Fruit fly (Drosophila melanogaster) Kc167 (cell line): ENCODE data around the gene CG10469.

Experiments used
- Myc ChIP-seq: fragments of >200 bp; optimal IDR thresholded peaks from 2 replicates; lab custom pipeline; 2017; ENCODE audit warnings: missing external identifiers
- Sin3A ChIP-seq: fragments of >200 bp; optimal IDR thresholded peaks from 2 replicates; lab custom pipeline; 2018; ENCODE audit warnings: missing external identifiers
- h ChIP-seq: fragments of >200 bp; optimal IDR thresholded peaks from 3 replicates; lab custom pipeline; 2018; ENCODE audit warnings: missing external identifiers
- insv ChIP-seq: fragments of >200 bp; optimal IDR thresholded peaks from 3 replicates; lab custom pipeline; 2018; ENCODE audit warnings: missing external identifiers
- psq ChIP-seq: fragments of >200 bp; optimal IDR thresholded peaks from 2 replicates; lab custom pipeline; 2017; ENCODE audit warnings: missing external identifiers

DNA sequence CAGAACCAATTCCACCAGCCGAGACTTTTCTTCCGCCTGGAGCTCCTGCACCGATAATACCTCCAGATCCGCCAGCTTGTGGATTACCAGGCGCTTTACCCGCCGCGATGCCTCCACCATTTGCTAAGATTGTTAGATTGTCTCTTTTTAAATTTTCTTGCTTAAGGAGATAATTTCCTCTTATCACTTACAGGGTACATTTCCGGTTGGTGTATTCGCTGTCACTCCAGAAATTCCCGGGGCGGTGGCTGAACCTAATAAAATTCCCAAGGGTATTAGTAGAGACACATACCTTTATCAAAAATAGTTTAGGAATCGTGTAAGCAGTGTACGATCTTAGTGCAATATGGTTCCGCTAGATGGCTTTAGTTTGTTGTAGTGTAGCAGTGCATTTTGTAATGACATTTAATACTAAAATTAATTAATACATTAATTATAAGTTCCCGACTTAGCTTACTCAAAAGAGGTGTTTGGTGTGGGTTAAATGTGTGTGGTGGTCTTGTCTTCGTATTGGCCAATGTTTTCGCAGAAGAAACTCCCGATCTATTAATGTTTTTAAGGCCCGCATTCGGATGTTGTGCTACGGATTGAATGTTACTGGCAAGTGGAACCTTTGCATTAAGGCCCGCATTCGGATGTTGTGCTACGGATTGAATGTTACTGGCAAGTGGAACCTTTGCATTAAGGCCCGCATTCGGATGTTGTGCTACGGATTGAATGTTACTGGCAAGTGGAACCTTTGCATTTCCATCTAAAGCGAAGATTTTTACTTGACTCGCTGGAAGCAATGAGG lies 31.7 kb upstream of the CG10469 start:
- TF ChIP-seq insv (no peak), Myc (lab: Kevin White, UChicago) (no peak), psq (lab: Kevin White, UChicago) (no peak), h (lab: Kevin White, UChicago) (no peak), Sin3A (lab: Kevin White, UChicago) (no peak)
